Fruit fly (Drosophila melanogaster) whole organism, embryonic: Measurements from ENCODE around the gene CG13766.
A peak's percentile ranks its signal among the peaks of the same experiment; 100 is the strongest.

Source experiments
- CG10209 ChIP-seq: fragments of 200-800 bp; sonication (Bioruptor generic); optimal IDR thresholded peaks from 3 replicates; lab custom pipeline; 2017; ENCODE audit warnings: missing biosample characterization, mild to moderate bottlenecking, missing genetic modification characterization, missing genetic modification reagents
- CG10267 ChIP-seq: fragments of 200-800 bp; sonication (Bioruptor generic); optimal IDR thresholded peaks from 2 replicates; lab custom pipeline; 2018; ENCODE audit warnings: missing biosample characterization, mild to moderate bottlenecking, missing genetic modification characterization, moderate library complexity
- CG10979 ChIP-seq: fragments of 200-800 bp; sonication (Bioruptor generic); optimal IDR thresholded peaks from 2 replicates; lab custom pipeline; 2018; ENCODE audit warnings: missing biosample characterization, mild to moderate bottlenecking, missing genetic modification characterization, moderate library complexity
- CG11696 ChIP-seq: fragments of 200-800 bp; sonication (Bioruptor generic); IDR thresholded peaks from 2 replicates; pipeline ENCODE4 v1.3.6; 2022; ENCODE audit warnings: missing biosample characterization, missing genetic modification characterization
- CG14014 ChIP-seq: fragments of 200-800 bp; sonication (Bioruptor generic); IDR thresholded peaks from 2 replicates; pipeline ENCODE4 v1.3.6; 2022; ENCODE audit warnings: missing biosample characterization, missing genetic modification characterization
- CG14050 ChIP-seq: fragments of 200-800 bp; sonication (Bioruptor generic); IDR thresholded peaks from 3 replicates; pipeline ENCODE4 v1.3.6; 2022; ENCODE audit warnings: missing biosample characterization, missing genetic modification characterization
- CG15696 ChIP-seq: fragments of 200-800 bp; sonication (Bioruptor generic); optimal IDR thresholded peaks from 2 replicates; lab custom pipeline; 2019; ENCODE audit warnings: missing biosample characterization, mild to moderate bottlenecking, missing genetic modification characterization, moderate library complexity
- CG16779 ChIP-seq: fragments of 200-800 bp; sonication (Bioruptor generic); IDR thresholded peaks from 2 replicates; pipeline ENCODE4 v1.3.6; 2022; ENCODE audit warnings: missing biosample characterization, missing genetic modification characterization
- CG16815 ChIP-seq: fragments of 200-800 bp; sonication (Bioruptor generic); optimal IDR thresholded peaks from 3 replicates; lab custom pipeline; 2017; ENCODE audit warnings: missing biosample characterization, mild to moderate bottlenecking, missing genetic modification characterization
- CG17568 ChIP-seq: fragments of 200-800 bp; sonication (Bioruptor generic); optimal IDR thresholded peaks from 2 replicates; lab custom pipeline; 2018; ENCODE audit warnings: missing biosample characterization, mild to moderate bottlenecking, missing genetic modification characterization, moderate library complexity
- CG2116 ChIP-seq: fragments of 200-800 bp; sonication (Bioruptor generic); optimal IDR thresholded peaks from 3 replicates; lab custom pipeline; 2018; ENCODE audit warnings: missing biosample characterization, mild to moderate bottlenecking, missing genetic modification characterization
- CG2202 ChIP-seq: fragments of 200-800 bp; sonication (Bioruptor generic); optimal IDR thresholded peaks from 2 replicates; lab custom pipeline; 2018; ENCODE audit warnings: missing biosample characterization, mild to moderate bottlenecking, missing genetic modification characterization
- CG34224 ChIP-seq: fragments of 200-800 bp; sonication (Bioruptor generic); IDR thresholded peaks from 3 replicates; pipeline ENCODE4 v1.3.6; 2022; ENCODE audit warnings: missing biosample characterization, missing genetic modification characterization; ENCODE audit not compliant: partially characterized antibody
- CG4328 ChIP-seq: fragments of 200-800 bp; sonication (Bioruptor generic); optimal IDR thresholded peaks from 3 replicates; lab custom pipeline; 2017; ENCODE audit warnings: missing biosample characterization, missing genetic modification reagents, missing genetic modification characterization
- CG4617 ChIP-seq: fragments of 200-800 bp; sonication (Bioruptor generic); optimal IDR thresholded peaks from 3 replicates; lab custom pipeline; 2016; ENCODE audit warnings: missing biosample characterization, missing genetic modification characterization, borderline replicate concordance
- CG4730 ChIP-seq: fragments of 200-800 bp; sonication (Bioruptor generic); IDR thresholded peaks from 2 replicates; pipeline ENCODE4 v1.3.6; 2022; ENCODE audit warnings: missing biosample characterization, missing genetic modification characterization
- CG5180 ChIP-seq: fragments of 200-800 bp; sonication (Bioruptor generic); optimal IDR thresholded peaks from 3 replicates; lab custom pipeline; 2017; ENCODE audit warnings: missing biosample characterization, missing genetic modification characterization, mild to moderate bottlenecking, moderate library complexity, missing genetic modification reagents
- CG6254 ChIP-seq: fragments of 200-800 bp; sonication (Bioruptor generic); optimal IDR thresholded peaks from 3 replicates; lab custom pipeline; 2017; ENCODE audit warnings: mild to moderate bottlenecking, missing biosample characterization, missing genetic modification reagents, missing genetic modification characterization
- CG7745 ChIP-seq: fragments of 200-800 bp; sonication (Bioruptor generic); optimal IDR thresholded peaks from 2 replicates; lab custom pipeline; 2018; ENCODE audit warnings: missing biosample characterization, mild to moderate bottlenecking, missing genetic modification characterization, moderate library complexity
- CG7928 ChIP-seq: fragments of 200-800 bp; sonication (Bioruptor generic); optimal IDR thresholded peaks from 2 replicates; lab custom pipeline; 2017; ENCODE audit warnings: missing biosample characterization, mild to moderate bottlenecking, missing genetic modification characterization
- CG8388 ChIP-seq: fragments of 200-800 bp; sonication (Bioruptor generic); optimal IDR thresholded peaks from 2 replicates; lab custom pipeline; 2019; ENCODE audit warnings: missing biosample characterization, mild to moderate bottlenecking, missing genetic modification characterization, moderate library complexity
- CG9437 ChIP-seq: fragments of 200-800 bp; sonication (Bioruptor generic); optimal IDR thresholded peaks from 2 replicates; lab custom pipeline; 2018; ENCODE audit warnings: missing biosample characterization, mild to moderate bottlenecking, missing genetic modification characterization
- CG9727 ChIP-seq: fragments of 200-800 bp; sonication (Bioruptor generic); optimal IDR thresholded peaks from 3 replicates; lab custom pipeline; 2017; ENCODE audit warnings: missing biosample characterization, mild to moderate bottlenecking, missing genetic modification characterization
- CoRest ChIP-seq: fragments of 200-800 bp; sonication (Bioruptor generic); optimal IDR thresholded peaks from 3 replicates; lab custom pipeline; 2018; ENCODE audit warnings: missing biosample characterization, mild to moderate bottlenecking, missing genetic modification characterization, moderate library complexity
- Gug ChIP-seq: fragments of 200-800 bp; sonication (Bioruptor generic); IDR thresholded peaks from 4 replicates; pipeline ENCODE4 v1.3.6; 2022; ENCODE audit warnings: missing biosample characterization, missing genetic modification characterization
- HLH3B ChIP-seq: fragments of 200-800 bp; sonication (Bioruptor generic); IDR thresholded peaks from 2 replicates; pipeline ENCODE4 v1.3.6; 2022; ENCODE audit warnings: missing biosample characterization, missing genetic modification characterization
- HmgD ChIP-seq: fragments of 200-800 bp; sonication (Bioruptor generic); optimal IDR thresholded peaks from 3 replicates; lab custom pipeline; 2016; ENCODE audit warnings: missing biosample characterization, missing genetic modification characterization
- Max ChIP-seq: fragments of 200-800 bp; sonication (Bioruptor generic); optimal IDR thresholded peaks from 2 replicates; lab custom pipeline; 2016; ENCODE audit warnings: missing biosample characterization, mild to moderate bottlenecking, missing genetic modification characterization
- Meics ChIP-seq: fragments of 200-800 bp; sonication (Bioruptor generic); optimal IDR thresholded peaks from 2 replicates; lab custom pipeline; 2017; ENCODE audit warnings: missing biosample characterization, mild to moderate bottlenecking, missing genetic modification characterization
- Ravus ChIP-seq: fragments of 200-800 bp; sonication (Bioruptor generic); IDR thresholded peaks from 2 replicates; pipeline ENCODE4 v1.3.6; 2022; ENCODE audit warnings: missing biosample characterization, missing genetic modification characterization
- ato ChIP-seq: fragments of 200-800 bp; sonication (Bioruptor generic); IDR thresholded peaks from 2 replicates; pipeline ENCODE4 v1.3.6; 2022; ENCODE audit warnings: missing biosample characterization, missing genetic modification characterization; ENCODE audit not compliant: partially characterized antibody
- croc ChIP-seq: fragments of 200-800 bp; sonication (Bioruptor generic); conservative IDR thresholded peaks from 3 replicates; pipeline ENCODE4 v1.3.6; 2022; ENCODE audit warnings: missing biosample characterization, missing genetic modification characterization
- crol ChIP-seq: fragments of 200-800 bp; sonication (Bioruptor generic); IDR thresholded peaks from 2 replicates; pipeline ENCODE4 v1.3.6; 2022; ENCODE audit warnings: missing biosample characterization, missing genetic modification characterization
- crp ChIP-seq, 2 experiments: fragments of 200-800 bp; sonication (Bioruptor generic); optimal IDR thresholded peaks; 2 replicates in 1 of 2; 3 replicates in 1 of 2; lab custom pipeline; 2017; ENCODE audit warnings: missing biosample characterization in 2 of 2, missing genetic modification characterization in 2 of 2, mild to moderate bottlenecking in 1 of 2, moderate library complexity in 1 of 2
- dpn ChIP-seq, 2 experiments: fragments of 200-800 bp; sonication (Bioruptor generic); optimal IDR thresholded peaks; 3 replicates each; lab custom pipeline; 2016; ENCODE audit warnings: missing biosample characterization in 2 of 2, missing genetic modification characterization in 2 of 2
- gro ChIP-seq: fragments of 200-800 bp; sonication (Bioruptor generic); optimal IDR thresholded peaks from 2 replicates; lab custom pipeline; 2016; ENCODE audit warnings: missing biosample characterization, missing genetic modification characterization
- gsb-n ChIP-seq: fragments of 200-800 bp; sonication (Bioruptor generic); optimal IDR thresholded peaks from 3 replicates; lab custom pipeline; 2018; ENCODE audit warnings: missing biosample characterization, mild to moderate bottlenecking, missing genetic modification characterization
- gt ChIP-seq: fragments of 200-800 bp; sonication (Bioruptor generic); IDR thresholded peaks from 2 replicates; pipeline ENCODE4 v1.3.6; 2022; ENCODE audit warnings: missing biosample characterization, missing genetic modification characterization
- inv ChIP-seq: fragments of 200-800 bp; sonication (Bioruptor generic); IDR thresholded peaks from 2 replicates; pipeline ENCODE4 v1.3.6; 2022; ENCODE audit warnings: missing biosample characterization, missing genetic modification characterization; ENCODE audit not compliant: partially characterized antibody
- lilli ChIP-seq: fragments of 200-800 bp; sonication (Bioruptor generic); optimal IDR thresholded peaks from 3 replicates; lab custom pipeline; 2016; ENCODE audit warnings: missing biosample characterization, missing genetic modification characterization
- mirr ChIP-seq: fragments of 200-800 bp; sonication (Bioruptor generic); optimal IDR thresholded peaks from 3 replicates; lab custom pipeline; 2018; ENCODE audit warnings: missing biosample characterization, mild to moderate bottlenecking, missing genetic modification characterization
- seq ChIP-seq: fragments of 200-800 bp; sonication (Bioruptor generic); IDR thresholded peaks from 2 replicates; pipeline ENCODE4 v1.3.6; 2022; ENCODE audit warnings: missing biosample characterization, missing genetic modification characterization
- sqz ChIP-seq: fragments of 200-800 bp; sonication (Bioruptor generic); optimal IDR thresholded peaks from 3 replicates; lab custom pipeline; 2018; ENCODE audit warnings: missing biosample characterization, mild to moderate bottlenecking, missing genetic modification characterization
- stwl ChIP-seq: fragments of 200-800 bp; sonication (Bioruptor generic); optimal IDR thresholded peaks from 3 replicates; lab custom pipeline; 2018; ENCODE audit warnings: missing biosample characterization, mild to moderate bottlenecking, missing genetic modification characterization, moderate library complexity
- sug ChIP-seq: fragments of 200-800 bp; optimal IDR thresholded peaks from 2 replicates; lab custom pipeline; 2019; ENCODE audit warnings: missing biosample characterization, mild to moderate bottlenecking, missing genetic modification characterization, moderate library complexity
- ttk ChIP-seq: fragments of 200-800 bp; sonication (Bioruptor generic); IDR thresholded peaks from 2 replicates; pipeline ENCODE4 v2.1.2; 2022; ENCODE audit warnings: missing biosample characterization, missing genetic modification characterization
- wek ChIP-seq: fragments of 200-800 bp; sonication (Bioruptor generic); optimal IDR thresholded peaks from 3 replicates; lab custom pipeline; 2018; ENCODE audit warnings: missing biosample characterization, mild to moderate bottlenecking, missing genetic modification characterization, moderate library complexity

Gene CG13766

DNA sequence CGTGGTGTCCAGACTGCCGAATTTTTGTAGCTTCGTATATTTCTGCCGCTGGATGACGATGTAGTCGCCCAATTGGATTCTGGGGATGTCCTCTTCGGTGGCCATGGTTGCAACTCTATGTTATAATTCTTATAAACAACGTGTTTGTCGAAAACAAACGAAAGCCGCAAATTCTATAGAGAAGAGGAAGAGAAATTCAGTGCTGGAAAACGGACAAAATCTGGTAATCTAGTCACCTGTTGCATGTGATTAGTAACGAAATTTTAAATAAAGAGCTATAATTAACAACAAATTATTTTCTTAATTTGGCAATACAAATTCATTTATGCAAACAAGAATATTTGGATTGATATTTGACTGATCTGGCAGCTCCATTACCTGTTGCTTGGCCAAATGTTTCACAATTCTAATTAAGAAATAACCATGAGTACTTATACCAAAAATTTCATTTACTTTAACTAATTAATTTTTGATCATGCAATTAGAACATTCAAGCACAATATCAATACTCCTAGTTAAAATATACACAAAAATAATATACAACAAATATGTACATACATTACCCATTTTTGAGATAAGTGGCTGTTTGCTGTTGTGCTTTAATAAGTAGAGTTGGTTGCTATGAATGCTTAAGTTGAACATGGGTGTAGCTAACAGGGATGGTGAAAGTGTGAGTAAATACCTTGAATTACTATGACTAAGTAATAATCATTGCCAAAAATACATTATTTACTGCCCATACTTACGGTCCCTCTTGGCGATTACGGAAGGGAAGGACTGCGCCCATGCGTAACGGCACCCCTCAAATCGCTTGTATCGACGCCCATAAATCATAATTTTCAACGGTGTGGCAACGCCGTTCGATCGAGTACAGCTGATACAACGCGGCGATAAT, 4.3 kb downstream of the CG13766 start, which contains the start of the genes Trmt6 and Ent2 (continued):
- TF ChIP-seq CG10267 (tag; lab: Kevin White, UChicago), result peak; percentile 91
- TF ChIP-seq gsb-n (tag; lab: Kevin White, UChicago), result peak; percentile 85
- peak; percentile 80 for TF ChIP-seq CG4328
- TF ChIP-seq ato (GFP tag; lab: Robert Waterston, UW), result no peak
- peak; percentile 80 for TF ChIP-seq CG17568 (GFP tag; lab: Kevin White, UChicago)
- TF ChIP-seq CG14014 (GFP tag; lab: Robert Waterston, UW), result peak; percentile 97
- TF ChIP-seq CG34224 (GFP tag; lab: Robert Waterston, UW), result no peak
- peak; percentile 96 for TF ChIP-seq CG16815 (GFP tag; lab: Kevin White, UChicago)
- peak; percentile 97 for TF ChIP-seq lilli (GFP tag; lab: Kevin White, UChicago)
- TF ChIP-seq CG7928 (GFP tag; lab: Kevin White, UChicago), result peak; percentile 76
- TF ChIP-seq gt, result peak; percentile 86
- TF ChIP-seq sqz (GFP tag; lab: Kevin White, UChicago), result peak; percentile 50
- TF ChIP-seq CG14050, result peak; percentile 96
- TF ChIP-seq Gug, result peak; percentile 99
- TF ChIP-seq CoRest (tag; lab: Kevin White, UChicago), result peak; percentile 96
- peak; percentile 91 for TF ChIP-seq sug (tag; lab: Kevin White, UChicago)
- TF ChIP-seq inv, result no peak
- peak; percentile 83 for TF ChIP-seq CG15696
- no peak for TF ChIP-seq CG7745 (tag; lab: Kevin White, UChicago)
- peak; percentile 98 for TF ChIP-seq HLH3B (GFP tag; lab: Robert Waterston, UW)
- peak; percentile 88 for TF ChIP-seq CG10979 (tag; lab: Kevin White, UChicago)
- TF ChIP-seq ttk (GFP tag; lab: Robert Waterston, UW), result peak; percentile 97
- TF ChIP-seq CG8388, result peak; percentile 83
- TF ChIP-seq CG4730 (GFP tag; lab: Robert Waterston, UW), result peak; percentile 97
- peak; percentile 78 for TF ChIP-seq CG5180 (GFP tag; lab: Kevin White, UChicago)
- peak; percentile 97 for TF ChIP-seq CG16779 (GFP tag; lab: Robert Waterston, UW)
- peak; percentile 99 for TF ChIP-seq Meics (GFP tag; lab: Kevin White, UChicago)
- peak; percentile 92 for TF ChIP-seq CG11696 (GFP tag; lab: Robert Waterston, UW)
- TF ChIP-seq CG10209 (GFP tag; lab: Kevin White, UChicago), result peak; percentile 95
- peak; percentile 91 for TF ChIP-seq CG4617
- peak; percentile 95 for TF ChIP-seq gro (GFP tag; lab: Kevin White, UChicago)
- TF ChIP-seq CG9727, result peak; percentile 96
- peak; percentile 96 for TF ChIP-seq mirr (GFP tag; lab: Kevin White, UChicago)
- peak; percentile 90 for TF ChIP-seq Max (GFP tag; lab: Kevin White, UChicago)
- peak; percentile 68 for TF ChIP-seq CG2116 (GFP tag; lab: Kevin White, UChicago)
- TF ChIP-seq dpn (GFP tag; optimal IDR thresholded peaks at IDR 0.05; lab: Kevin White, UChicago), result peak; percentile 98
- TF ChIP-seq wek (GFP tag; lab: Kevin White, UChicago), result peak; percentile 86
- peak; percentile 86 for TF ChIP-seq CG9437 (GFP tag; lab: Kevin White, UChicago)
- TF ChIP-seq Ravus (GFP tag; lab: Robert Waterston, UW), result peak; percentile 95
- TF ChIP-seq crp (GFP tag; optimal IDR thresholded peaks at IDR 0.05; lab: Kevin White, UChicago), result peak; percentile 48 to 85
- peak; percentile 92 for TF ChIP-seq croc (GFP tag; lab: Robert Waterston, UW)
- TF ChIP-seq crol (GFP tag; lab: Robert Waterston, UW), result peak; percentile 69
- TF ChIP-seq CG2202 (tag; lab: Kevin White, UChicago), result peak; percentile 77
- TF ChIP-seq CG6254 (GFP tag; lab: Kevin White, UChicago), result peak; percentile 82
- peak; percentile 96 for TF ChIP-seq HmgD (GFP tag; lab: Kevin White, UChicago)
- TF ChIP-seq seq, result peak; percentile 94
- TF ChIP-seq stwl (tag; lab: Kevin White, UChicago), result peak; percentile 58
